Fruit fly (Drosophila melanogaster) whole organism, embryonic: ENCODE results near the gene CG4596.
A peak's percentile ranks its signal among the peaks of the same experiment; 100 is the strongest.

ENCODE experiments used
- Atf3 ChIP-seq: fragments of 200-800 bp; sonication (Bioruptor generic); optimal IDR thresholded peaks from 3 replicates; lab custom pipeline; 2016; ENCODE audit warnings: missing biosample characterization, missing genetic modification characterization
- Atf6 ChIP-seq: fragments of 200-800 bp; sonication (Bioruptor generic); IDR thresholded peaks from 2 replicates; pipeline ENCODE4 v1.3.6; 2022; ENCODE audit warnings: missing biosample characterization, missing genetic modification characterization
- Awh ChIP-seq: fragments of 200-800 bp; sonication (Bioruptor generic); IDR thresholded peaks from 2 replicates; pipeline ENCODE4, ENCODE4 v1.3.6; 2022; ENCODE audit warnings: missing biosample characterization, missing genetic modification characterization
- BtbVII ChIP-seq: fragments of 200-800 bp; sonication (Bioruptor generic); optimal IDR thresholded peaks from 3 replicates; lab custom pipeline; 2017; ENCODE audit warnings: missing biosample characterization, mild to moderate bottlenecking, missing genetic modification characterization
- CG11247 ChIP-seq: fragments of 200-800 bp; sonication (Bioruptor generic); IDR thresholded peaks from 2 replicates; pipeline ENCODE4 v1.3.6; 2022; ENCODE audit warnings: missing biosample characterization, missing genetic modification characterization
- CG15011 ChIP-seq: fragments of 200-800 bp; sonication (Bioruptor generic); optimal IDR thresholded peaks from 3 replicates; lab custom pipeline; 2018; ENCODE audit warnings: missing biosample characterization, mild to moderate bottlenecking, missing genetic modification characterization
- CG16779 ChIP-seq: fragments of 200-800 bp; sonication (Bioruptor generic); IDR thresholded peaks from 2 replicates; pipeline ENCODE4 v1.3.6; 2022; ENCODE audit warnings: missing biosample characterization, missing genetic modification characterization
- CG17802 ChIP-seq: fragments of 200-800 bp; sonication (Bioruptor generic); optimal IDR thresholded peaks from 2 replicates; lab custom pipeline; 2018; ENCODE audit warnings: missing biosample characterization, mild to moderate bottlenecking, missing genetic modification characterization, moderate library complexity
- CG2712 ChIP-seq: fragments of 200-800 bp; optimal IDR thresholded peaks from 3 replicates; lab custom pipeline; 2019; ENCODE audit warnings: missing biosample characterization, mild to moderate bottlenecking, missing genetic modification characterization, moderate library complexity
- CG32532 ChIP-seq: fragments of 200-800 bp; sonication (Bioruptor generic); IDR thresholded peaks from 2 replicates; pipeline ENCODE4 v1.3.6; 2022; ENCODE audit warnings: missing biosample characterization, missing genetic modification characterization
- CG33213 ChIP-seq: fragments of 200-800 bp; sonication (Bioruptor generic); optimal IDR thresholded peaks from 3 replicates; lab custom pipeline; 2016; ENCODE audit warnings: missing biosample characterization, missing genetic modification characterization
- CG34422 ChIP-seq: fragments of 200-800 bp; sonication (Bioruptor generic); IDR thresholded peaks from 3 replicates; pipeline ENCODE4 v1.3.6; 2022; ENCODE audit warnings: missing biosample characterization, missing genetic modification characterization
- CG5953 ChIP-seq: fragments of 200-800 bp; sonication (Bioruptor generic); IDR thresholded peaks from 2 replicates; pipeline ENCODE4 v1.3.6; 2022; ENCODE audit warnings: missing biosample characterization, missing genetic modification characterization
- CG6683 ChIP-seq: fragments of 200-800 bp; sonication (Bioruptor generic); optimal IDR thresholded peaks from 2 replicates; lab custom pipeline; 2017; ENCODE audit warnings: missing biosample characterization, mild to moderate bottlenecking, missing genetic modification characterization, missing genetic modification reagents
- CG7271 ChIP-seq: fragments of 200-800 bp; sonication (Bioruptor generic); optimal IDR thresholded peaks from 2 replicates; lab custom pipeline; 2018; ENCODE audit warnings: missing biosample characterization, mild to moderate bottlenecking, missing genetic modification characterization, moderate library complexity
- CG7963 ChIP-seq: fragments of 200-800 bp; sonication (Bioruptor generic); IDR thresholded peaks from 3 replicates; pipeline ENCODE4 v1.3.6; 2022; ENCODE audit warnings: missing biosample characterization, missing genetic modification characterization; ENCODE audit not compliant: partially characterized antibody
- CG8359 ChIP-seq: fragments of 200-800 bp; sonication (Bioruptor generic); optimal IDR thresholded peaks from 2 replicates; lab custom pipeline; 2017; ENCODE audit warnings: missing biosample characterization, mild to moderate bottlenecking, missing genetic modification characterization, borderline replicate concordance
- CG8388 ChIP-seq: fragments of 200-800 bp; sonication (Bioruptor generic); optimal IDR thresholded peaks from 2 replicates; lab custom pipeline; 2019; ENCODE audit warnings: missing biosample characterization, mild to moderate bottlenecking, missing genetic modification characterization, moderate library complexity
- CG9215 ChIP-seq: fragments of 200-800 bp; sonication (Bioruptor generic); IDR thresholded peaks from 2 replicates; pipeline ENCODE4 v1.3.6; 2022; ENCODE audit warnings: missing biosample characterization, missing genetic modification characterization
- CoRest ChIP-seq: fragments of 200-800 bp; sonication (Bioruptor generic); optimal IDR thresholded peaks from 3 replicates; lab custom pipeline; 2018; ENCODE audit warnings: missing biosample characterization, mild to moderate bottlenecking, missing genetic modification characterization, moderate library complexity
- D19A ChIP-seq: fragments of 200-800 bp; optimal IDR thresholded peaks from 3 replicates; lab custom pipeline; 2019; ENCODE audit warnings: missing biosample characterization, mild to moderate bottlenecking, missing genetic modification characterization, moderate library complexity
- Dbx ChIP-seq: fragments of 200-800 bp; sonication (Bioruptor generic); IDR thresholded peaks from 3 replicates; pipeline ENCODE4 v1.3.6; 2022; ENCODE audit warnings: missing biosample characterization, missing genetic modification characterization
- Dref ChIP-seq: fragments of 200-800 bp; sonication (Bioruptor generic); IDR thresholded peaks from 2 replicates; pipeline ENCODE4 v1.3.6; 2022; ENCODE audit warnings: missing biosample characterization, missing genetic modification characterization
- Drgx ChIP-seq: fragments of 200-800 bp; sonication (Bioruptor generic); IDR thresholded peaks from 2 replicates; pipeline ENCODE4 v1.3.6; 2022; ENCODE audit warnings: missing biosample characterization, missing genetic modification characterization
- E2f1 ChIP-seq: fragments of 200-800 bp; sonication (Bioruptor generic); IDR thresholded peaks from 2 replicates; pipeline ENCODE4 v1.3.6; 2022; ENCODE audit warnings: missing biosample characterization, missing genetic modification characterization
- Eip74EF ChIP-seq, 2 experiments: fragments of 200-800 bp in 1 of 2; fragments of >200 bp in 1 of 2; sonication (Bioruptor generic) in 1 of 2; optimal IDR thresholded peaks; 2 replicates each; lab custom pipeline; 2017 to 2019; ENCODE audit warnings: missing biosample characterization in 2 of 2, missing genetic modification characterization in 2 of 2, mild to moderate bottlenecking in 1 of 2, moderate library complexity in 1 of 2
- Fer2 ChIP-seq: fragments of 200-800 bp; sonication (Bioruptor generic); optimal IDR thresholded peaks from 2 replicates; lab custom pipeline; 2018; ENCODE audit warnings: missing biosample characterization, mild to moderate bottlenecking, missing genetic modification characterization, moderate library complexity
- HHEX ChIP-seq: fragments of 200-800 bp; sonication (Bioruptor generic); optimal IDR thresholded peaks from 3 replicates; lab custom pipeline; 2017; ENCODE audit warnings: missing biosample characterization, mild to moderate bottlenecking, missing genetic modification characterization, missing genetic modification reagents
- Hr39 ChIP-seq: fragments of >200 bp; optimal IDR thresholded peaks from 2 replicates; lab custom pipeline; 2017
- Six4 ChIP-seq: fragments of 200-800 bp; sonication (Bioruptor generic); optimal IDR thresholded peaks from 2 replicates; lab custom pipeline; 2016; ENCODE audit warnings: missing biosample characterization, missing genetic modification characterization
- amos ChIP-seq: fragments of 200-800 bp; sonication (Bioruptor generic); IDR thresholded peaks from 2 replicates; pipeline ENCODE4 v1.3.6; 2022; ENCODE audit warnings: missing biosample characterization, missing genetic modification characterization; ENCODE audit not compliant: partially characterized antibody
- btn ChIP-seq: fragments of 200-800 bp; sonication (Bioruptor generic); optimal IDR thresholded peaks from 2 replicates; lab custom pipeline; 2016; ENCODE audit warnings: missing biosample characterization, missing genetic modification characterization
- chinmo ChIP-seq: fragments of 200-800 bp; sonication (Bioruptor generic); IDR thresholded peaks from 4 replicates; pipeline ENCODE4 v1.3.6; 2022; ENCODE audit warnings: missing biosample characterization, missing genetic modification characterization; ENCODE audit not compliant: partially characterized antibody
- crol ChIP-seq: fragments of 200-800 bp; sonication (Bioruptor generic); IDR thresholded peaks from 2 replicates; pipeline ENCODE4 v1.3.6; 2022; ENCODE audit warnings: missing biosample characterization, missing genetic modification characterization
- crp ChIP-seq, 2 experiments: fragments of 200-800 bp; sonication (Bioruptor generic); optimal IDR thresholded peaks; 2 replicates in 1 of 2; 3 replicates in 1 of 2; lab custom pipeline; 2017; ENCODE audit warnings: missing biosample characterization in 2 of 2, missing genetic modification characterization in 2 of 2, mild to moderate bottlenecking in 1 of 2, moderate library complexity in 1 of 2
- dimm ChIP-seq: fragments of 200-800 bp; sonication (Bioruptor generic); IDR thresholded peaks from 2 replicates; pipeline ENCODE4 v1.3.6; 2022; ENCODE audit warnings: missing biosample characterization, missing genetic modification characterization
- dpn ChIP-seq, 2 experiments: fragments of 200-800 bp; sonication (Bioruptor generic); optimal IDR thresholded peaks; 3 replicates each; lab custom pipeline; 2016; ENCODE audit warnings: missing biosample characterization in 2 of 2, missing genetic modification characterization in 2 of 2
- emc ChIP-seq: fragments of 200-800 bp; sonication (Bioruptor generic); optimal IDR thresholded peaks from 2 replicates; lab custom pipeline; 2016; ENCODE audit warnings: missing biosample characterization, missing genetic modification characterization
- hb ChIP-seq: fragments of 200-800 bp; sonication (Bioruptor generic); IDR thresholded peaks from 3 replicates; pipeline ENCODE4 v1.3.6; 2022; ENCODE audit warnings: missing biosample characterization, missing genetic modification characterization; ENCODE audit not compliant: partially characterized antibody
- ken ChIP-seq: fragments of 200-800 bp; sonication (Bioruptor generic); IDR thresholded peaks from 3 replicates; pipeline ENCODE4 v1.3.6; 2022; ENCODE audit warnings: missing biosample characterization, missing genetic modification characterization
- mam ChIP-seq: fragments of 200-800 bp; sonication (Bioruptor generic); optimal IDR thresholded peaks from 3 replicates; lab custom pipeline; 2016; ENCODE audit warnings: missing biosample characterization, missing genetic modification characterization
- schlank ChIP-seq: fragments of 200-800 bp; sonication (Bioruptor generic); optimal IDR thresholded peaks from 2 replicates; lab custom pipeline; 2018; ENCODE audit warnings: missing biosample characterization, mild to moderate bottlenecking, missing genetic modification characterization
- shn ChIP-seq: fragments of 200-800 bp; sonication (Bioruptor generic); optimal IDR thresholded peaks from 3 replicates; lab custom pipeline; 2016; ENCODE audit warnings: missing biosample characterization, missing genetic modification characterization
- so ChIP-seq: fragments of 200-800 bp; sonication (Bioruptor generic); IDR thresholded peaks from 3 replicates; pipeline ENCODE4 v1.3.6; 2022; ENCODE audit warnings: missing biosample characterization, missing genetic modification characterization
- sob ChIP-seq: fragments of 200-800 bp; sonication (Bioruptor generic); IDR thresholded peaks from 2 replicates; pipeline ENCODE4 v1.3.6; 2022; ENCODE audit warnings: missing biosample characterization, missing genetic modification characterization
- sr ChIP-seq: fragments of 200-800 bp; sonication (Bioruptor generic); IDR thresholded peaks from 3 replicates; pipeline ENCODE4 v1.3.6; 2022; ENCODE audit warnings: missing biosample characterization, missing genetic modification characterization
- sug ChIP-seq: fragments of 200-800 bp; optimal IDR thresholded peaks from 2 replicates; lab custom pipeline; 2019; ENCODE audit warnings: missing biosample characterization, mild to moderate bottlenecking, missing genetic modification characterization, moderate library complexity
- tx ChIP-seq: fragments of 200-800 bp; sonication (Bioruptor generic); optimal IDR thresholded peaks from 2 replicates; lab custom pipeline; 2016; ENCODE audit warnings: missing biosample characterization, missing genetic modification characterization
- vvl ChIP-seq: fragments of 200-800 bp; sonication (Bioruptor generic); IDR thresholded peaks from 2 replicates; pipeline ENCODE4 v1.3.6; 2022; ENCODE audit warnings: missing biosample characterization, missing genetic modification characterization

The CG4596 gene

dm6 chr3R:10884678-10885421 is 12.0 kb downstream of the CG4596 start, which contains the start of gene CG14696 (continued):
- TF ChIP-seq dimm (no peak), mam (GFP tag; lab: Kevin White, UChicago) (no peak), CG5953 (no peak), CG32532 (GFP tag; lab: Robert Waterston, UW) (0 out of 2 replicates have a peak, but pooled peaks have one; percentile 27), Drgx (GFP tag; lab: Robert Waterston, UW) (0 out of 2 replicates have a peak, but pooled peaks have one; percentile 14), sob (GFP tag; lab: Robert Waterston, UW) (no peak), Awh (GFP tag; lab: Robert Waterston, UW) (0 out of 2 replicates have a peak, but pooled peaks have one; percentile 9), HHEX (GFP tag; lab: Kevin White, UChicago) (no peak), vvl (GFP tag; lab: Robert Waterston, UW) (no peak), E2f1 (0 out of 2 replicates have a peak, but pooled peaks have one; percentile 15), crol (GFP tag; lab: Robert Waterston, UW) (no peak), CoRest (peak; percentile 26), Six4 (no peak), sug (peak; percentile 77), hb (no peak), CG17802 (no peak), dpn (GFP tag; optimal IDR thresholded peaks at IDR 0.05; lab: Kevin White, UChicago) (no peak), shn (GFP tag; lab: Kevin White, UChicago) (no peak), chinmo (GFP tag; lab: Robert Waterston, UW) (0 out of 4 replicates have a peak, but pooled peaks have one; percentile 9), BtbVII (GFP tag; lab: Kevin White, UChicago) (peak; percentile 57), D19A (tag; lab: Kevin White, UChicago) (no peak), Dbx (GFP tag; lab: Robert Waterston, UW) (peak; percentile 44; the same call in 1 of the 3 replicates), Eip74EF (GFP tag; optimal IDR thresholded peaks at IDR 0.05; lab: Kevin White, UChicago) (peak in 1 of 2 experiments; percentile 63), emc (GFP tag; lab: Kevin White, UChicago) (no peak), CG7271 (no peak), Atf6 (GFP tag; lab: Robert Waterston, UW) (no peak), CG6683 (GFP tag; lab: Kevin White, UChicago) (no peak), tx (no peak), CG2712 (tag; lab: Kevin White, UChicago) (no peak), sr (GFP tag; lab: Robert Waterston, UW) (no peak), Hr39 (lab: Kevin White, UChicago) (no peak), amos (GFP tag; lab: Robert Waterston, UW) (no peak), CG33213 (GFP tag; lab: Kevin White, UChicago) (no peak), CG8388 (GFP tag; lab: Kevin White, UChicago) (no peak), schlank (tag; lab: Kevin White, UChicago) (no peak), CG15011 (no peak), CG8359 (GFP tag; lab: Kevin White, UChicago) (no peak), so (peak; percentile 15; the same call in 1 of the 3 replicates), Dref (0 out of 2 replicates have a peak, but pooled peaks have one; percentile 22), CG34422 (GFP tag; lab: Robert Waterston, UW) (peak; percentile 59; the same call in 1 of the 3 replicates), ken (GFP tag; lab: Robert Waterston, UW) (0 out of 3 replicates have a peak, but pooled peaks have one; percentile 36), CG9215 (GFP tag; lab: Robert Waterston, UW) (no peak), Atf3 (GFP tag; lab: Kevin White, UChicago) (peak; percentile 5), crp (GFP tag; optimal IDR thresholded peaks at IDR 0.05; lab: Kevin White, UChicago) (peak in 1 of 2 experiments; percentile 64), CG16779 (GFP tag; lab: Robert Waterston, UW) (peak; percentile 52; the same call in 1 of the 2 replicates), CG7963 (GFP tag; lab: Robert Waterston, UW) (no peak), Fer2 (tag; lab: Kevin White, UChicago) (no peak), btn (GFP tag; lab: Kevin White, UChicago) (no peak), CG11247 (GFP tag; lab: Robert Waterston, UW) (no peak)
